Worm (Caenorhabditis elegans) whole organism, early embryonic: ENCODE results near the gene sru-1.

Experiments
- B0310.2 ChIP-seq: sonication (generic microtip); optimal IDR thresholded peaks from 2 replicates; lab custom pipeline; 2016; ENCODE audit warnings: mild to moderate bottlenecking, missing genetic modification characterization, missing compliant biosample characterization
- ama-1 ChIP-seq: fragments of 150-350 bp; optimal IDR thresholded peaks from 2 replicates; lab custom pipeline; 2014
- ceh-13 ChIP-seq: fragments of 200-800 bp; sonication (Bioruptor generic); optimal IDR thresholded peaks from 2 replicates; lab custom pipeline; 2018; ENCODE audit warnings: mild to moderate bottlenecking, missing genetic modification characterization, missing compliant biosample characterization
- ceh-36 ChIP-seq: sonication (generic microtip); optimal IDR thresholded peaks from 2 replicates; lab custom pipeline; 2016; ENCODE audit warnings: missing genetic modification characterization, inconsistent platforms, missing compliant biosample characterization
- flt-1 ChIP-seq: fragments of 200-800 bp; sonication (Bioruptor generic); IDR thresholded peaks from 2 replicates; pipeline ENCODE4 v1.3.6; 2022; ENCODE audit warnings: missing genetic modification characterization, missing compliant biosample characterization
- hmbx-1 ChIP-seq: sonication (generic microtip); optimal IDR thresholded peaks from 2 replicates; lab custom pipeline; 2016; ENCODE audit warnings: mild to moderate bottlenecking, missing genetic modification characterization, missing compliant biosample characterization
- hmg-4 ChIP-seq: fragments of 200-800 bp; sonication (Bioruptor generic); optimal IDR thresholded peaks from 2 replicates; lab custom pipeline; 2018; ENCODE audit warnings: mild to moderate bottlenecking, missing genetic modification characterization, missing compliant biosample characterization
- hnd-1 ChIP-seq: sonication (generic microtip); optimal IDR thresholded peaks from 2 replicates; lab custom pipeline; 2016; ENCODE audit warnings: missing genetic modification characterization, missing compliant biosample characterization
- tbx-37 ChIP-seq: fragments of 200-800 bp; sonication (Bioruptor generic); conservative IDR thresholded peaks from 2 replicates; pipeline ENCODE4 v1.3.6; 2022; ENCODE audit warnings: missing genetic modification reagents, missing genetic modification characterization, missing compliant biosample characterization

DNA sequence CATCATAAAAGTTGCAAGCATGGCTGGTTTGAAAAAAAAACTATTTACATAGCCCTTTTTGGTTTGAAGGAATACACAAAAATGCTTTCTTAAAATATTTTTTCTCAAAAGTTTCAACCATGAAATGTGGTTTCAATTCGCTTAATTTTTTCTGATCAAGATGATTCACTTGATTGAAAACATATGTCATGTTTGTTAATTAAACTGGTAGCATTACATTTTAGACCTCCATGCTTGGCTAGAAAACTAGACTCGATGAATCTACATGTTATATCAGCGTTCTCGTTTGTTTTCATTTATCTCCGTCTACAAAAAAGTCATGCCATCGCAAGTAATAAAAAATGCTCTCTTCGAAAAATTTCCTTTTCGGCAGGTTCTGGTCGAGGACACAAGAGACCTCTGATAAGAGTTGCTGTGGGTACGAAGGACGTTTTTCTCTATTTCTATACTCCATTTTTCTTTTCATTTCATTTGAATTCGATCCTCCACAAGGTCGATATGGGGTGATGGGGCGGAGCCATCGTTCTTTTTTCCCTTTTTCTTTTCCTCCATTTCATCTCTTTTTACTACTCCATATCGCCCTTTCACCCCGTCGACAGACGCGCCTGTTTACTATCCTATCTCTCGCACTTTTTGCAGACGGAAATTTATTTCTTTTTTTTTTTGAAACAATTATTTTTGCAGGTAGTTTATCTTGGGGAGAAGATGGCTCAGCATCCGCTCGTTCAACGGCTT lies 37.4 kb downstream of the sru-1 start, which contains the start of gene elo-1:
- TF ChIP-seq ceh-36 (tag; lab: Kevin White, UChicago), result no peak
- TF ChIP-seq flt-1 (GFP tag; lab: Robert Waterston, UW), result no peak
- TF ChIP-seq ama-1 (lab: Kevin White, UChicago), result no peak
- TF ChIP-seq hnd-1, result no peak
- no peak for TF ChIP-seq hmg-4 (GFP tag; lab: Kevin White, UChicago)
- TF ChIP-seq ceh-13 (GFP tag; lab: Kevin White, UChicago), result no peak
- TF ChIP-seq tbx-37, result no peak
- no peak for TF ChIP-seq hmbx-1 (tag; lab: Kevin White, UChicago)
- no peak for TF ChIP-seq B0310.2
